Worm (Caenorhabditis elegans) whole organism, young adult: ENCODE results near the gene C46C2.2.

Experiments used
- F22D6.2 ChIP-seq: sonication (generic microtip); optimal IDR thresholded peaks from 2 replicates; lab custom pipeline; 2016; ENCODE audit warnings: mild to moderate bottlenecking, missing genetic modification characterization, missing compliant biosample characterization
- F23B12.7 ChIP-seq: sonication (generic microtip); optimal IDR thresholded peaks from 2 replicates; lab custom pipeline; 2017; ENCODE audit warnings: missing genetic modification characterization, mild to moderate bottlenecking, missing compliant biosample characterization, antibody characterized with exemption, moderate library complexity; ENCODE audit not compliant: insufficient read depth
- F33H1.4 ChIP-seq: fragments of 200-800 bp; sonication (Bioruptor generic); IDR thresholded peaks from 2 replicates; pipeline ENCODE4 v1.3.6; 2022; ENCODE audit warnings: missing genetic modification reagents, missing genetic modification characterization, missing compliant biosample characterization
- F37B4.10 ChIP-seq: fragments of 200-800 bp; sonication (Bioruptor generic); IDR thresholded peaks from 2 replicates; pipeline ENCODE4 v1.3.6; 2022; ENCODE audit warnings: missing genetic modification characterization, missing compliant biosample characterization
- F39B2.1 ChIP-seq: fragments of 200-800 bp; sonication (Bioruptor generic); IDR thresholded peaks from 2 replicates; pipeline ENCODE4 v1.3.6; 2022; ENCODE audit warnings: missing genetic modification reagents, missing genetic modification characterization, missing compliant biosample characterization
- F57A8.1 ChIP-seq: fragments of 200-800 bp; sonication (Bioruptor generic); optimal IDR thresholded peaks from 2 replicates; lab custom pipeline; 2018; ENCODE audit warnings: mild to moderate bottlenecking, missing genetic modification characterization, moderate library complexity, missing compliant biosample characterization
- Y95B8A.8 ChIP-seq: fragments of 200-800 bp; sonication (Bioruptor generic); IDR thresholded peaks from 2 replicates; pipeline ENCODE4 v1.3.6; 2022; ENCODE audit warnings: missing genetic modification reagents, missing genetic modification characterization, missing compliant biosample characterization
- ZK185.1 ChIP-seq: sonication (generic microtip); optimal IDR thresholded peaks from 2 replicates; lab custom pipeline; 2016; ENCODE audit warnings: mild to moderate bottlenecking, missing genetic modification characterization, missing compliant biosample characterization; ENCODE audit not compliant: poor library complexity, severe bottlenecking
- ama-1 ChIP-seq, 3 experiments: fragments of 150-350 bp in 1 of 3; sonication (generic microtip) in 2 of 3; optimal IDR thresholded peaks; 2 replicates each; lab custom pipeline; 2014 to 2018; ENCODE audit warnings: missing biosample characterization in 2 of 3, missing genetic modification characterization in 2 of 3, missing genetic modification reagents in 2 of 3
- attf-3 ChIP-seq: fragments of 200-800 bp; sonication (Bioruptor generic); conservative IDR thresholded peaks from 2 replicates; pipeline ENCODE4 v1.3.6; 2022; ENCODE audit warnings: missing genetic modification reagents, missing genetic modification characterization, missing compliant biosample characterization
- bed-2 ChIP-seq: fragments of 200-800 bp; sonication (Bioruptor generic); IDR thresholded peaks from 2 replicates; pipeline ENCODE4 v1.3.6; 2022; ENCODE audit warnings: missing genetic modification reagents, missing genetic modification characterization, missing compliant biosample characterization
- ccch-3 ChIP-seq: fragments of 200-800 bp; sonication (Bioruptor generic); optimal IDR thresholded peaks from 2 replicates; lab custom pipeline; 2018; ENCODE audit warnings: mild to moderate bottlenecking, missing genetic modification characterization, missing compliant biosample characterization
- ceh-27 ChIP-seq: fragments of 200-800 bp; sonication (Bioruptor generic); optimal IDR thresholded peaks from 2 replicates; lab custom pipeline; 2018; ENCODE audit warnings: mild to moderate bottlenecking, missing genetic modification characterization, moderate library complexity, missing compliant biosample characterization
- dpff-1 ChIP-seq: sonication (generic microtip); optimal IDR thresholded peaks from 2 replicates; lab custom pipeline; 2017; ENCODE audit warnings: mild to moderate bottlenecking, missing genetic modification characterization, missing compliant biosample characterization
- egl-18 ChIP-seq: fragments of 200-800 bp; sonication (Bioruptor generic); IDR thresholded peaks from 2 replicates; pipeline ENCODE4 v1.3.6; 2022; ENCODE audit warnings: missing genetic modification reagents, missing genetic modification characterization, missing compliant biosample characterization
- ekl-4 ChIP-seq: fragments of 200-800 bp; sonication (Bioruptor generic); IDR thresholded peaks from 2 replicates; pipeline ENCODE4 v1.3.6; 2022; ENCODE audit warnings: missing genetic modification reagents, missing genetic modification characterization, missing compliant biosample characterization
- ets-4 ChIP-seq: fragments of 200-800 bp; sonication (Bioruptor generic); optimal IDR thresholded peaks from 2 replicates; lab custom pipeline; 2018; ENCODE audit warnings: mild to moderate bottlenecking, missing genetic modification characterization, missing compliant biosample characterization
- fkh-3 ChIP-seq: sonication (generic microtip); optimal IDR thresholded peaks from 2 replicates; lab custom pipeline; 2016; ENCODE audit warnings: mild to moderate bottlenecking, missing genetic modification characterization, missing compliant biosample characterization
- him-1 ChIP-seq: sonication (generic microtip); optimal IDR thresholded peaks from 2 replicates; lab custom pipeline; 2016; ENCODE audit warnings: missing genotype, missing genetic modification reagents, missing genetic modification characterization, missing compliant biosample characterization
- hmg-1.2 ChIP-seq: fragments of 200-800 bp; sonication (Bioruptor generic); IDR thresholded peaks from 2 replicates; pipeline ENCODE4 v1.3.6; 2022; ENCODE audit warnings: missing genetic modification reagents, missing genetic modification characterization, missing compliant biosample characterization
- hrde-1 ChIP-seq: sonication (generic microtip); optimal IDR thresholded peaks from 2 replicates; lab custom pipeline; 2016; ENCODE audit warnings: missing genetic modification characterization, mild to moderate bottlenecking, missing compliant biosample characterization, moderate library complexity, missing genotype, missing genetic modification reagents, borderline replicate concordance
- lin-40 ChIP-seq: sonication (generic microtip); optimal IDR thresholded peaks from 2 replicates; lab custom pipeline; 2016; ENCODE audit warnings: missing genetic modification characterization, mild to moderate bottlenecking, missing compliant biosample characterization, missing genotype, missing genetic modification reagents
- lsl-1 ChIP-seq: fragments of 200-800 bp; sonication (Bioruptor generic); optimal IDR thresholded peaks from 2 replicates; lab custom pipeline; 2018; ENCODE audit warnings: mild to moderate bottlenecking, missing genetic modification characterization, moderate library complexity, missing compliant biosample characterization
- madf-6 ChIP-seq: fragments of 200-800 bp; sonication (Bioruptor generic); IDR thresholded peaks from 2 replicates; pipeline ENCODE4 v1.3.6; 2022; ENCODE audit warnings: missing genetic modification reagents, missing genetic modification characterization, missing compliant biosample characterization
- mel-28 ChIP-seq: sonication (generic microtip); optimal IDR thresholded peaks from 2 replicates; lab custom pipeline; 2016; ENCODE audit warnings: borderline replicate concordance, mild to moderate bottlenecking, missing genetic modification characterization, missing compliant biosample characterization
- nfya-1 ChIP-seq: sonication (generic microtip); optimal IDR thresholded peaks from 2 replicates; lab custom pipeline; 2017; ENCODE audit warnings: antibody characterized with exemption, missing compliant biosample characterization, missing genetic modification characterization, borderline replicate concordance; ENCODE audit not compliant: insufficient read depth
- nfya-2 ChIP-seq: fragments of 200-800 bp; sonication (Bioruptor generic); IDR thresholded peaks from 2 replicates; pipeline ENCODE4 v1.3.6; 2022; ENCODE audit warnings: missing genetic modification reagents, missing genetic modification characterization, missing compliant biosample characterization
- nhr-120 ChIP-seq: fragments of 200-800 bp; sonication (Bioruptor generic); IDR thresholded peaks from 2 replicates; pipeline ENCODE4 v1.3.6; 2022; ENCODE audit warnings: missing genetic modification characterization, missing compliant biosample characterization
- nhr-179 ChIP-seq: sonication (generic microtip); optimal IDR thresholded peaks from 2 replicates; lab custom pipeline; 2016; ENCODE audit warnings: mild to moderate bottlenecking, missing genetic modification characterization, missing compliant biosample characterization
- nhr-90 ChIP-seq: sonication (generic microtip); optimal IDR thresholded peaks from 2 replicates; lab custom pipeline; 2016; ENCODE audit warnings: missing genotype, mild to moderate bottlenecking, missing genetic modification characterization, missing compliant biosample characterization
- sea-2 ChIP-seq: fragments of 200-800 bp; sonication (Bioruptor generic); IDR thresholded peaks from 2 replicates; pipeline ENCODE4 v1.3.6; 2022; ENCODE audit warnings: missing genetic modification characterization, missing compliant biosample characterization
- snpc-4 ChIP-seq, 5 experiments: fragments of 150-350 bp in 1 of 5; sonication (generic microtip) in 4 of 5; optimal IDR thresholded peaks; 2 replicates each; lab custom pipeline; 2014 to 2018; ENCODE audit warnings: missing genetic modification characterization in 5 of 5, missing biosample characterization in 3 of 5, antibody characterized with exemption in 2 of 5, mild to moderate bottlenecking in 2 of 5, missing compliant biosample characterization in 2 of 5, missing genotype in 2 of 5, moderate library complexity in 2 of 5, missing genetic modification reagents in 1 of 5
- unc-130 ChIP-seq: sonication (generic microtip); optimal IDR thresholded peaks from 2 replicates; lab custom pipeline; 2016; ENCODE audit warnings: missing genetic modification reagents, missing genetic modification characterization, missing compliant biosample characterization
- xnd-1 ChIP-seq: sonication (generic microtip); optimal IDR thresholded peaks from 2 replicates; lab custom pipeline; 2016; ENCODE audit warnings: missing genotype, missing genetic modification reagents, missing genetic modification characterization, missing compliant biosample characterization
- ztf-26 ChIP-seq: sonication (generic microtip); optimal IDR thresholded peaks from 2 replicates; lab custom pipeline; 2017; ENCODE audit warnings: missing genetic modification characterization, missing compliant biosample characterization

C46C2.2 gene

DNA sequence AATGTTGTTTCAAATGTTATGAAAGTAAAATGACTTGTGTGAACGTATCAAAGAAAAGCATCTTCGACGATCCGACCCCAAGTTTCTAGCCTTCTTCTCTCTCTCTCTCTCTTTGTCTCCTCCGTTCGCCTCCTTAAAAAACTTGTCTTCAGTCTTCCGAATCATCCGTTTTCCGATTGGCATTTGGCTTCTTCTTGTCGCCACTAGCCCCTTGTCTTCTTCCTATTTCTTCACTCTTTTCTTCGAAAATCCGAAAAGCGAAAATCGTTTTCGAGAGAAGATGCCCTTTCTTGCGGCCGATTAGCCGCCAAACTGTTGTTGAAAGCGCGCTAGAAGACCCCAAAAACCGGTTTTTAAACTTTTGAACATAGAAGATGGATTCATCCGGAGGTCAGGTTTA lies 41.0 kb downstream of the C46C2.2 start:
- TF ChIP-seq xnd-1 (tag; lab: Kevin White, UChicago) (no peak), lsl-1 (GFP tag; lab: Kevin White, UChicago) (no peak), ama-1 (optimal IDR thresholded peaks at IDR 0.05; lab: Kevin White, UChicago) (peak; percentile 69), ama-1 (GFP tag; optimal IDR thresholded peaks at IDR 0.05; lab: Kevin White, UChicago) (no peak), attf-3 (GFP tag; lab: Robert Waterston, UW) (0 out of 2 replicates have a peak, but pooled peaks have one; percentile 21), madf-6 (GFP tag; lab: Robert Waterston, UW) (0 out of 2 replicates have a peak, but pooled peaks have one; percentile 21), ekl-4 (GFP tag; lab: Robert Waterston, UW) (peak; percentile 24; the same call in 1 of the 2 replicates), snpc-4 (GFP tag; optimal IDR thresholded peaks at IDR 0.05; lab: Kevin White, UChicago) (no peak), snpc-4 (tag; optimal IDR thresholded peaks at IDR 0.05; lab: Kevin White, UChicago) (peak in 1 of 4 experiments; percentile 11)

DNA sequence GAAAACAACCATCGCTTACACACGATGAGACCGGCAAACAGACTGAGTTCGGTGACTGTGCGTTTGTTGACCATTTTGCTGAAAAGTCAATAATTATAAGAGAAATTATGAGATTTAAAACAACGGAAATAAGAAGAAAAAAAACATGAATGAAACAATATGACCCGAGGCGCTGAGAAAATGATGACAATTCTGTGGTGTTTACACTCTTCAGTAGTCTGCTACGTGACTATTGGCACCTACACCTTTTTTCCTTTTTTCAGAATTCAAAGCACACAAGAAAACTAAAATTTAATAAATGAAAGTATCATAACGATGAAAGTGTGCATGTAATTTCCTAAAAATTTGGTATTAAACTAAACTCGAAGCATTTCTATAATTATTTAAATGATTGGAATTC lies 42.2 kb downstream of the C46C2.2 start, which contains the start of gene Y11D7A.10:
Y11D7A.10 (minus strand) TSS at position 82 of the 400 bp plus-strand sequence.
- no peak for TF ChIP-seq nfya-1 (tag; lab: Kevin White, UChicago)
- no peak for TF ChIP-seq attf-3 (GFP tag; lab: Robert Waterston, UW)
- TF ChIP-seq F23B12.7 (tag; lab: Kevin White, UChicago) = no peak
- TF ChIP-seq unc-130 (GFP tag; lab: Kevin White, UChicago) = no peak
- TF ChIP-seq F22D6.2 = no peak
- no peak for TF ChIP-seq ceh-27
- no peak for TF ChIP-seq F39B2.1 (GFP tag; lab: Robert Waterston, UW)
- no peak for TF ChIP-seq ets-4 (GFP tag; lab: Kevin White, UChicago)
- TF ChIP-seq nhr-90 = no peak
- no peak for TF ChIP-seq mel-28
- no peak for TF ChIP-seq Y95B8A.8 (GFP tag; lab: Robert Waterston, UW)
- TF ChIP-seq egl-18 (GFP tag; lab: Robert Waterston, UW) = no peak
- TF ChIP-seq hrde-1 (tag; lab: Kevin White, UChicago) = no peak
- no peak for TF ChIP-seq him-1

DNA sequence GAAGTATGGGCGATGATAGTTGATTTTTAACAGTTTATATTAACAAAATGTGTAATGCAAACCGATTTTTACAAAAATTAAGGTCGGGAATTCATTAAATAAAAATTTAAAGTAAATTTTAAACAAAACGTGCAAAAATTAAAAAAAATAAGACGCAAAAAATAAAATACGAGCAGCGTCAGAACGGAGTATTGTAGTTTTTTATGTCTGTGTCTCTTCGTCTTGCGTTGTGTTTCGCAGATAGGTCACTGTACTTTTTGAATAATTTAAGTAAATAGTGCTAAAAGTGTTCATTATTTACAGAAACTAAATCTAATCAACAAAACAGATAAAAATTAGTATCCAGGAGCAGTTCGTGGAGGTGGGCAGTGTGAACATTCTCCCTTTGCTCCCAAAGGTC lies 42.8 kb downstream of the C46C2.2 start:
- TF ChIP-seq nhr-179 (no peak), hrde-1 (tag; lab: Kevin White, UChicago) (no peak), dpff-1 (no peak), ZK185.1 (tag; lab: Kevin White, UChicago) (no peak), sea-2 (GFP tag; lab: Robert Waterston, UW) (no peak), lin-40 (tag; lab: Kevin White, UChicago) (no peak), ztf-26 (tag; lab: Kevin White, UChicago) (no peak), attf-3 (GFP tag; lab: Robert Waterston, UW) (peak; percentile 91), nfya-2 (GFP tag; lab: Robert Waterston, UW) (no peak), hmg-1.2 (GFP tag; lab: Robert Waterston, UW) (peak; percentile 92)

DNA sequence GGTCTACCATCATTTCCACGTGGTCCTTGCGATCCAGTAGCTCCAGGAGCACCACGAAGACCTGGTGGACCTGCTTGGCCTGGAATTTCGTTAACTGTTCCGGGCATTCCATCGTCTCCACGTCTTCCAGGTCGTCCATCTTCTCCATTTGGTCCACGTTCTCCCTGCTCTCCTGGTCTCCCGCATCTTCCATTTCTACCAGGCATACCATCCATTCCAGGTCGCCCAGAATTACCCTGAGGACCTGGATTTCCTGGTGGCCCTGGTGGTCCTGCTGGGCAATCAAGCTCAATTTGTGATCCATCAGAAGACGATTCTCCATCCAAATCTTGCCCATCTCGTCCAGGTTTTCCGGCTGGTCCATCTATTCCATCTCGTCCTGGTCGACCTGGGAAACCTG lies 43.3 kb downstream of the C46C2.2 start:
- TF ChIP-seq F57A8.1 = peak; percentile 12
- no peak for TF ChIP-seq nfya-2 (GFP tag; lab: Robert Waterston, UW)
- TF ChIP-seq F37B4.10 (GFP tag; lab: Robert Waterston, UW) = 0 out of 2 replicates have a peak, but pooled peaks have one; percentile 3

DNA sequence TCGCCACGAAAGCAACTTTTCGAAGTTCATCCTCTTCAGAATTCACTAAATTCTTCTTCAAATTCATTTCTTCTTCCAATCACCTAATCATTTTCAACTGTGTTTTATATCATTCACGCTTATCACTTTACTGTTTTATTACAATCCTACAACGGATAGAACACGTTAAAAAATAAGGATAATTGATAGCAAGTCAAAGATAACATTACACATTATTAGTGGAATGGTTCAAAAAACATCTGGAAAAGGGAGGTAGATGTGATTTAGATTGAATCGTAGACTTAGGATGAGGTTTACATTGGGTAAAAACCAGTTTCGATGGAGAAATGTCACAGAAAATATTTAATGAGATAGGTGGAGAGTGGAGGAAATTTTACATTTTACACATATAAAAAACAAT lies 44.2 kb downstream of the C46C2.2 start, which contains the start of gene col-120:
col-120 (minus strand) TSS at position 101 of the 400 bp plus-strand sequence.
- TF ChIP-seq bed-2 (GFP tag; lab: Robert Waterston, UW) (no peak), ccch-3 (GFP tag; lab: Kevin White, UChicago) (no peak), nhr-120 (GFP tag; lab: Robert Waterston, UW) (no peak), fkh-3 (tag; lab: Kevin White, UChicago) (no peak), snpc-4 (GFP tag; optimal IDR thresholded peaks at IDR 0.05; lab: Kevin White, UChicago) (no peak), snpc-4 (tag; optimal IDR thresholded peaks at IDR 0.05; lab: Kevin White, UChicago) (no peak), F33H1.4 (GFP tag; lab: Robert Waterston, UW) (no peak)
- TF ChIP-seq, all 124 proteins: peak for 0
